Worm (Caenorhabditis elegans) whole organism, young adult: ENCODE data around the gene zak-1.

Experiments
- B0336.3 ChIP-seq: fragments of 200-800 bp; sonication (Bioruptor generic); IDR thresholded peaks from 2 replicates; pipeline ENCODE4 v1.3.6; 2022; ENCODE audit warnings: missing genetic modification characterization, missing compliant biosample characterization
- F57A8.1 ChIP-seq: fragments of 200-800 bp; sonication (Bioruptor generic); optimal IDR thresholded peaks from 2 replicates; lab custom pipeline; 2018; ENCODE audit warnings: mild to moderate bottlenecking, missing genetic modification characterization, moderate library complexity, missing compliant biosample characterization
- ama-1 ChIP-seq, 3 experiments: fragments of 150-350 bp in 1 of 3; sonication (generic microtip) in 2 of 3; optimal IDR thresholded peaks; 2 replicates each; lab custom pipeline; 2014 to 2018; ENCODE audit warnings: missing biosample characterization in 2 of 3, missing genetic modification characterization in 2 of 3, missing genetic modification reagents in 2 of 3
- atf-7 ChIP-seq: sonication (generic microtip); optimal IDR thresholded peaks from 2 replicates; lab custom pipeline; 2017; ENCODE audit warnings: mild to moderate bottlenecking, missing genetic modification characterization, missing compliant biosample characterization
- attf-5 ChIP-seq: fragments of 200-800 bp; sonication (Bioruptor generic); optimal IDR thresholded peaks from 2 replicates; lab custom pipeline; 2018; ENCODE audit warnings: mild to moderate bottlenecking, missing genetic modification characterization, missing compliant biosample characterization
- cebp-1 ChIP-seq, 2 experiments: fragments of 200-800 bp in 1 of 2; sonication (Bioruptor generic) in 1 of 2; sonication (generic microtip) in 1 of 2; IDR thresholded peaks in 1 of 2; optimal IDR thresholded peaks in 1 of 2; 2 replicates each; pipeline versions ENCODE4 v1.3.6 to Lab custom; 2017 to 2022; ENCODE audit warnings: missing compliant biosample characterization in 2 of 2, missing genetic modification characterization in 2 of 2, mild to moderate bottlenecking in 1 of 2, missing genetic modification reagents in 1 of 2, moderate library complexity in 1 of 2
- cebp-2 ChIP-seq: fragments of 200-800 bp; sonication (Bioruptor generic); IDR thresholded peaks from 2 replicates; pipeline ENCODE4 v1.3.6; 2022; ENCODE audit warnings: missing genetic modification characterization, missing compliant biosample characterization
- dox-1 ChIP-seq: fragments of 200-800 bp; sonication (Bioruptor generic); IDR thresholded peaks from 2 replicates; pipeline ENCODE4 v1.3.6; 2022; ENCODE audit warnings: missing genetic modification reagents, missing genetic modification characterization, missing compliant biosample characterization
- egl-44 ChIP-seq: fragments of 200-800 bp; sonication (Bioruptor generic); IDR thresholded peaks from 2 replicates; pipeline ENCODE4 v1.3.6; 2022; ENCODE audit warnings: missing genetic modification reagents, missing genetic modification characterization, missing compliant biosample characterization
- ets-4 ChIP-seq: fragments of 200-800 bp; sonication (Bioruptor generic); optimal IDR thresholded peaks from 2 replicates; lab custom pipeline; 2018; ENCODE audit warnings: mild to moderate bottlenecking, missing genetic modification characterization, missing compliant biosample characterization
- hlh-12 ChIP-seq: sonication (generic microtip); optimal IDR thresholded peaks from 2 replicates; lab custom pipeline; 2016; ENCODE audit warnings: missing genetic modification characterization, missing compliant biosample characterization
- hlh-26 ChIP-seq: fragments of 200-800 bp; sonication (Bioruptor generic); conservative IDR thresholded peaks from 2 replicates; pipeline ENCODE4 v1.3.6; 2022; ENCODE audit warnings: missing genetic modification reagents, missing genetic modification characterization, missing compliant biosample characterization
- hmg-1.2 ChIP-seq: fragments of 200-800 bp; sonication (Bioruptor generic); IDR thresholded peaks from 2 replicates; pipeline ENCODE4 v1.3.6; 2022; ENCODE audit warnings: missing genetic modification reagents, missing genetic modification characterization, missing compliant biosample characterization
- lag-1 ChIP-seq: fragments of 200-800 bp; sonication (Bioruptor generic); IDR thresholded peaks from 2 replicates; pipeline ENCODE4 v1.3.6; 2022; ENCODE audit warnings: missing genetic modification reagents, missing genetic modification characterization, missing compliant biosample characterization
- let-607 ChIP-seq, 2 experiments: fragments of 200-800 bp in 1 of 2; sonication (Bioruptor generic) in 1 of 2; sonication (generic microtip) in 1 of 2; optimal IDR thresholded peaks; 2 replicates each; lab custom pipeline; 2016 to 2018; ENCODE audit warnings: mild to moderate bottlenecking in 2 of 2, missing compliant biosample characterization in 2 of 2, missing genetic modification characterization in 2 of 2, moderate library complexity in 2 of 2, missing genotype in 1 of 2
- lin-54 ChIP-seq: fragments of 200-800 bp; sonication (Bioruptor generic); optimal IDR thresholded peaks from 2 replicates; lab custom pipeline; 2018; ENCODE audit warnings: mild to moderate bottlenecking, missing genetic modification characterization, missing compliant biosample characterization
- lir-1 ChIP-seq: fragments of 200-800 bp; sonication (Bioruptor generic); conservative IDR thresholded peaks from 2 replicates; pipeline ENCODE4 v1.3.6; 2022; ENCODE audit warnings: missing genetic modification reagents, missing genetic modification characterization, missing compliant biosample characterization
- madf-10 ChIP-seq: sonication (generic microtip); optimal IDR thresholded peaks from 2 replicates; lab custom pipeline; 2016; ENCODE audit warnings: mild to moderate bottlenecking, missing genetic modification characterization, missing compliant biosample characterization
- madf-8 ChIP-seq: fragments of 200-800 bp; sonication (Bioruptor generic); conservative IDR thresholded peaks from 2 replicates; pipeline ENCODE4 v1.3.6; 2022; ENCODE audit warnings: missing genetic modification reagents, missing genetic modification characterization, missing compliant biosample characterization
- mel-28 ChIP-seq: sonication (generic microtip); optimal IDR thresholded peaks from 2 replicates; lab custom pipeline; 2016; ENCODE audit warnings: borderline replicate concordance, mild to moderate bottlenecking, missing genetic modification characterization, missing compliant biosample characterization
- nhr-80 ChIP-seq: sonication (generic microtip); optimal IDR thresholded peaks from 2 replicates; lab custom pipeline; 2016; ENCODE audit warnings: missing genetic modification characterization, missing compliant biosample characterization
- nhr-90 ChIP-seq: sonication (generic microtip); optimal IDR thresholded peaks from 2 replicates; lab custom pipeline; 2016; ENCODE audit warnings: missing genotype, mild to moderate bottlenecking, missing genetic modification characterization, missing compliant biosample characterization
- pha-4 ChIP-seq: fragments of 150-350 bp; sonication (generic microtip); optimal IDR thresholded peaks from 2 replicates; lab custom pipeline; 2014; ENCODE audit warnings: missing biosample characterization, missing genetic modification reagents, missing genetic modification characterization
- rec-8 ChIP-seq, 2 experiments: sonication (generic microtip); optimal IDR thresholded peaks; 2 replicates each; lab custom pipeline; 2016; ENCODE audit warnings: mild to moderate bottlenecking in 2 of 2, missing genetic modification characterization in 2 of 2, missing genetic modification reagents in 2 of 2, missing genotype in 2 of 2, missing biosample characterization in 1 of 2, missing compliant biosample characterization in 1 of 2, moderate library complexity in 1 of 2
- snpc-4 ChIP-seq, 5 experiments: fragments of 150-350 bp in 1 of 5; sonication (generic microtip) in 4 of 5; optimal IDR thresholded peaks; 2 replicates each; lab custom pipeline; 2014 to 2018; ENCODE audit warnings: missing genetic modification characterization in 5 of 5, missing biosample characterization in 3 of 5, antibody characterized with exemption in 2 of 5, mild to moderate bottlenecking in 2 of 5, missing compliant biosample characterization in 2 of 5, missing genotype in 2 of 5, moderate library complexity in 2 of 5, missing genetic modification reagents in 1 of 5
- somi-1 ChIP-seq: fragments of 200-800 bp; sonication (Bioruptor generic); optimal IDR thresholded peaks from 2 replicates; lab custom pipeline; 2018; ENCODE audit warnings: mild to moderate bottlenecking, missing genetic modification characterization, missing compliant biosample characterization
- tbp1 ChIP-seq: fragments of 200-800 bp; sonication (Bioruptor generic); optimal IDR thresholded peaks from 2 replicates; lab custom pipeline; 2018; ENCODE audit warnings: mild to moderate bottlenecking, missing genetic modification characterization, missing compliant biosample characterization
- tlf-1 ChIP-seq: fragments of 200-800 bp; sonication (Bioruptor generic); optimal IDR thresholded peaks from 2 replicates; lab custom pipeline; 2018; ENCODE audit warnings: mild to moderate bottlenecking, missing genetic modification characterization, missing compliant biosample characterization
- unc-62 ChIP-seq: fragments of 150-350 bp; optimal IDR thresholded peaks from 2 replicates; lab custom pipeline; 2014; ENCODE audit warnings: missing biosample characterization, missing genetic modification reagents, missing genetic modification characterization
- ztf-22 ChIP-seq: fragments of 200-800 bp; sonication (Bioruptor generic); optimal IDR thresholded peaks from 2 replicates; lab custom pipeline; 2018; ENCODE audit warnings: mild to moderate bottlenecking, missing genetic modification characterization, moderate library complexity, missing compliant biosample characterization
- ztf-25 ChIP-seq: fragments of 200-800 bp; sonication (Bioruptor generic); IDR thresholded peaks from 2 replicates; pipeline ENCODE4 v1.3.6; 2022; ENCODE audit warnings: missing genetic modification reagents, missing genetic modification characterization, missing compliant biosample characterization
- ztf-6 ChIP-seq: fragments of 200-800 bp; sonication (Bioruptor generic); IDR thresholded peaks from 2 replicates; pipeline ENCODE4 v1.3.6; 2022; ENCODE audit warnings: missing genetic modification reagents, missing genetic modification characterization, missing compliant biosample characterization

Gene zak-1

ce11 chrIII:6857390-6857848 is 810 bp upstream of the zak-1 start (continued):
- TF ChIP-seq cebp-1 (GFP tag; IDR thresholded peaks at IDR 0.05; lab: Robert Waterston, UW) (peak; percentile 53; the same call in 1 of the 2 replicates), cebp-1 (tag; optimal IDR thresholded peaks at IDR 0.05; lab: Kevin White, UChicago) (peak; percentile 80), hmg-1.2 (GFP tag; lab: Robert Waterston, UW) (peak; percentile 14; the same call in 1 of the 2 replicates), ztf-25 (no peak), pha-4 (tag; lab: Kevin White, UChicago) (peak; percentile 86), rec-8 (tag; optimal IDR thresholded peaks at IDR 0.05; lab: Kevin White, UChicago) (no peak), atf-7 (peak; percentile 21), F57A8.1 (GFP tag; lab: Kevin White, UChicago) (no peak), madf-8 (no peak)
- TF ChIP-seq, all 124 proteins: peak for 7

ce11 chrIII:6850255-6850654 is 6.4 kb downstream of the zak-1 start, which contains the start of gene srv-1:
Gene srv-1, plus strand, starts transcription at chrIII:6850385.
- TF ChIP-seq dox-1 (GFP tag; lab: Robert Waterston, UW) (peak; percentile 27; the same call in 1 of the 2 replicates), ztf-6 (GFP tag; lab: Robert Waterston, UW) (no peak), unc-62 (GFP tag; lab: Kevin White, UChicago) (peak; percentile 40), let-607 (tag; optimal IDR thresholded peaks at IDR 0.05; lab: Kevin White, UChicago) (peak; percentile 49 to 62), nhr-90 (tag; lab: Kevin White, UChicago) (peak; percentile 45), ets-4 (GFP tag; lab: Kevin White, UChicago) (peak; percentile 92), F57A8.1 (GFP tag; lab: Kevin White, UChicago) (no peak), mel-28 (tag; lab: Kevin White, UChicago) (no peak), B0336.3 (peak; percentile 57; the same call in 1 of the 2 replicates), tlf-1 (GFP tag; lab: Kevin White, UChicago) (peak; percentile 49), hlh-26 (no peak), hmg-1.2 (GFP tag; lab: Robert Waterston, UW) (0 out of 2 replicates have a peak, but pooled peaks have one; percentile 16), lag-1 (GFP tag; lab: Robert Waterston, UW) (no peak), tbp1 (GFP tag; lab: Kevin White, UChicago) (peak; percentile 32), atf-7 (peak; percentile 86), somi-1 (GFP tag; lab: Kevin White, UChicago) (no peak), hlh-12 (tag; lab: Kevin White, UChicago) (no peak), madf-10 (peak; percentile 25), cebp-2 (0 out of 2 replicates have a peak, but pooled peaks have one; percentile 31), lin-54 (peak; percentile 33), lir-1 (GFP tag; lab: Robert Waterston, UW) (0 out of 2 replicates have a peak, but pooled peaks have one; percentile 9), attf-5 (peak; percentile 15), ztf-22 (GFP tag; lab: Kevin White, UChicago) (peak; percentile 70), cebp-1 (GFP tag; IDR thresholded peaks at IDR 0.05; lab: Robert Waterston, UW) (peak; percentile 53; the same call in 1 of the 2 replicates), cebp-1 (tag; optimal IDR thresholded peaks at IDR 0.05; lab: Kevin White, UChicago) (peak; percentile 72), egl-44 (GFP tag; lab: Robert Waterston, UW) (0 out of 2 replicates have a peak, but pooled peaks have one; percentile 22), nhr-80 (tag; lab: Kevin White, UChicago) (peak; percentile 98)

ce11 chrIII:6848654-6849204 is 7.9 kb downstream of the zak-1 start, which contains the start of gene dhhc-5:
Gene dhhc-5, minus strand, starts transcription at chrIII:6849059.
- TF ChIP-seq ama-1 (optimal IDR thresholded peaks at IDR 0.05; lab: Kevin White, UChicago) (no peak), ama-1 (GFP tag; optimal IDR thresholded peaks at IDR 0.05; lab: Kevin White, UChicago) (no peak), snpc-4 (GFP tag; optimal IDR thresholded peaks at IDR 0.05; lab: Kevin White, UChicago) (no peak), snpc-4 (tag; optimal IDR thresholded peaks at IDR 0.05; lab: Kevin White, UChicago) (no peak), nhr-80 (tag; lab: Kevin White, UChicago) (peak; percentile 56)
